Worm (Caenorhabditis elegans) whole organism, L2 larva: ENCODE measurements around the gene elmd-1.

Source experiments
- R02D3.7 ChIP-seq: fragments of 150-350 bp; optimal IDR thresholded peaks from 2 replicates; lab custom pipeline; 2014; ENCODE audit warnings: missing biosample characterization, missing genetic modification characterization
- Y55F3AM.14 ChIP-seq: fragments of 200-800 bp; sonication (Bioruptor generic); optimal IDR thresholded peaks from 2 replicates; lab custom pipeline; 2018; ENCODE audit warnings: mild to moderate bottlenecking, missing genetic modification characterization, missing compliant biosample characterization
- alr-1 ChIP-seq: fragments of 150-350 bp; optimal IDR thresholded peaks from 2 replicates; lab custom pipeline; 2014; ENCODE audit warnings: missing biosample characterization, missing genetic modification characterization
- ama-1 ChIP-seq: fragments of 150-350 bp; optimal IDR thresholded peaks from 2 replicates; lab custom pipeline; 2018; ENCODE audit warnings: inconsistent platforms
- elt-3 ChIP-seq: sonication (generic microtip); optimal IDR thresholded peaks from 2 replicates; lab custom pipeline; 2017; ENCODE audit warnings: missing biosample characterization, missing genetic modification characterization
- lin-13 ChIP-seq: fragments of 150-350 bp; optimal IDR thresholded peaks from 2 replicates; lab custom pipeline; 2014; ENCODE audit warnings: missing biosample characterization, missing genetic modification reagents, missing genetic modification characterization
- lsy-2 ChIP-seq, 2 experiments: fragments of 150-350 bp in 1 of 2; sonication (generic microtip) in 1 of 2; optimal IDR thresholded peaks; 2 replicates each; lab custom pipeline; 2014 to 2017; ENCODE audit warnings: missing biosample characterization in 2 of 2, missing genetic modification characterization in 2 of 2
- mbf-1 ChIP-seq: sonication (generic microtip); optimal IDR thresholded peaks from 2 replicates; lab custom pipeline; 2017; ENCODE audit warnings: missing biosample characterization, missing genetic modification characterization
- mdl-1 ChIP-seq, 2 experiments: fragments of 150-350 bp in 1 of 2; sonication (generic microtip) in 1 of 2; optimal IDR thresholded peaks; 2 replicates each; lab custom pipeline; 2017; ENCODE audit warnings: missing biosample characterization in 2 of 2, missing genetic modification characterization in 2 of 2
- nhr-10 ChIP-seq: sonication (generic microtip); optimal IDR thresholded peaks from 2 replicates; lab custom pipeline; 2017; ENCODE audit warnings: missing biosample characterization, missing genetic modification characterization
- nhr-23 ChIP-seq: fragments of 150-350 bp; optimal IDR thresholded peaks from 2 replicates; lab custom pipeline; 2014; ENCODE audit warnings: missing biosample characterization, missing genetic modification reagents, missing genetic modification characterization
- nhr-237 ChIP-seq: fragments of 150-350 bp; optimal IDR thresholded peaks from 2 replicates; lab custom pipeline; 2014; ENCODE audit warnings: missing biosample characterization, missing genetic modification characterization
- skn-1 ChIP-seq: sonication (generic microtip); optimal IDR thresholded peaks from 2 replicates; lab custom pipeline; 2017; ENCODE audit warnings: missing biosample characterization, missing genetic modification characterization
- unc-62 ChIP-seq: fragments of 150-350 bp; optimal IDR thresholded peaks from 2 replicates; lab custom pipeline; 2014; ENCODE audit warnings: missing biosample characterization, missing genetic modification reagents, missing genetic modification characterization

- TF ChIP-seq nhr-10 (tag; lab: Kevin White, UChicago), result no peak
- TF ChIP-seq lsy-2 (tag; optimal IDR thresholded peaks at IDR 0.05; lab: Kevin White, UChicago), result no peak
- TF ChIP-seq R02D3.7 (tag; lab: Kevin White, UChicago), result no peak
- no peak for TF ChIP-seq nhr-237 (tag; lab: Kevin White, UChicago)
- TF ChIP-seq unc-62 (GFP tag; lab: Kevin White, UChicago), result no peak
- TF ChIP-seq ama-1 (lab: Kevin White, UChicago), result no peak
- peak; percentile 21 for TF ChIP-seq lin-13 (GFP tag; lab: Kevin White, UChicago)
- TF ChIP-seq alr-1 (tag; lab: Kevin White, UChicago), result no peak
- TF ChIP-seq mdl-1 (tag; optimal IDR thresholded peaks at IDR 0.05; lab: Kevin White, UChicago), result no peak
- no peak for TF ChIP-seq skn-1 (tag; lab: Kevin White, UChicago)
- TF ChIP-seq nhr-23 (tag; lab: Kevin White, UChicago), result no peak
- TF ChIP-seq Y55F3AM.14 (GFP tag; lab: Kevin White, UChicago), result no peak
- TF ChIP-seq mbf-1 (tag; lab: Kevin White, UChicago), result no peak
- no peak for TF ChIP-seq elt-3
Observed at ce11 chrIII:3397678-3398077, 8.0 kb downstream of the elmd-1 start, which contains the start of gene clpf-1.
